Worm (Caenorhabditis elegans) whole organism, mixed stage, embryonic: ENCODE measurements around the gene C28H8.5.

Source experiments
- bed-3 ChIP-seq: fragments of 200-800 bp; sonication (Bioruptor generic); optimal IDR thresholded peaks from 3 replicates; lab custom pipeline; 2018; ENCODE audit warnings: mild to moderate bottlenecking, missing genetic modification characterization, moderate library complexity, missing compliant biosample characterization
- blmp-1 ChIP-seq: fragments of 150-350 bp; optimal IDR thresholded peaks from 2 replicates; lab custom pipeline; 2014; ENCODE audit warnings: missing biosample characterization, missing genetic modification characterization
- ceh-39 ChIP-seq: fragments of 150-350 bp; optimal IDR thresholded peaks from 2 replicates; lab custom pipeline; 2014; ENCODE audit warnings: missing biosample characterization, missing genetic modification characterization
- ceh-83 ChIP-seq: fragments of 200-800 bp; sonication (Bioruptor generic); optimal IDR thresholded peaks from 2 replicates; lab custom pipeline; 2018; ENCODE audit warnings: mild to moderate bottlenecking, missing genetic modification characterization, missing compliant biosample characterization
- ces-1 ChIP-seq: fragments of 150-350 bp; optimal IDR thresholded peaks from 2 replicates; lab custom pipeline; 2014; ENCODE audit warnings: missing biosample characterization, missing genetic modification reagents, missing genetic modification characterization
- cnd-1 ChIP-seq: fragments of 200-800 bp; sonication (Bioruptor generic); optimal IDR thresholded peaks from 2 replicates; lab custom pipeline; 2018; ENCODE audit warnings: mild to moderate bottlenecking, missing genetic modification characterization, missing compliant biosample characterization
- drap-1 ChIP-seq: fragments of 200-800 bp; sonication (Bioruptor generic); optimal IDR thresholded peaks from 3 replicates; lab custom pipeline; 2018; ENCODE audit warnings: mild to moderate bottlenecking, missing genetic modification characterization, missing compliant biosample characterization
- elt-1 ChIP-seq: sonication (generic microtip); optimal IDR thresholded peaks from 2 replicates; lab custom pipeline; 2017; ENCODE audit warnings: missing genetic modification characterization, mild to moderate bottlenecking, missing compliant biosample characterization, antibody characterized with exemption, moderate library complexity, borderline replicate concordance; ENCODE audit not compliant: insufficient read depth
- elt-3 ChIP-seq: fragments of 150-350 bp; optimal IDR thresholded peaks from 2 replicates; lab custom pipeline; 2014; ENCODE audit warnings: missing biosample characterization, missing genetic modification characterization
- ham-2 ChIP-seq: fragments of 200-800 bp; sonication (Bioruptor generic); optimal IDR thresholded peaks from 2 replicates; lab custom pipeline; 2018; ENCODE audit warnings: mild to moderate bottlenecking, missing genetic modification characterization, missing compliant biosample characterization
- hlh-1 ChIP-seq: fragments of 150-350 bp; optimal IDR thresholded peaks from 2 replicates; lab custom pipeline; 2014; ENCODE audit warnings: missing biosample characterization, missing genetic modification reagents, missing genetic modification characterization
- lin-13 ChIP-seq: fragments of 150-350 bp; optimal IDR thresholded peaks from 2 replicates; lab custom pipeline; 2014; ENCODE audit warnings: missing biosample characterization, missing genetic modification characterization
- lin-32 ChIP-seq: fragments of 200-800 bp; sonication (Bioruptor generic); optimal IDR thresholded peaks from 2 replicates; lab custom pipeline; 2018; ENCODE audit warnings: mild to moderate bottlenecking, missing genetic modification characterization, missing compliant biosample characterization
- lsy-2 ChIP-seq: fragments of 150-350 bp; optimal IDR thresholded peaks from 2 replicates; lab custom pipeline; 2014; ENCODE audit warnings: missing biosample characterization, missing genetic modification characterization
- mab-5 ChIP-seq: fragments of 150-350 bp; optimal IDR thresholded peaks from 2 replicates; lab custom pipeline; 2014; ENCODE audit warnings: missing biosample characterization, missing genetic modification characterization
- mep-1 ChIP-seq: fragments of 150-350 bp; optimal IDR thresholded peaks from 2 replicates; lab custom pipeline; 2017; ENCODE audit warnings: missing biosample characterization, missing genetic modification reagents, missing genetic modification characterization, inconsistent platforms
- mls-2 ChIP-seq: sonication (generic microtip); optimal IDR thresholded peaks from 2 replicates; lab custom pipeline; 2016; ENCODE audit warnings: mild to moderate bottlenecking, missing genetic modification characterization, moderate library complexity, missing compliant biosample characterization
- nhr-12 ChIP-seq: fragments of 150-350 bp; optimal IDR thresholded peaks from 2 replicates; lab custom pipeline; 2014; ENCODE audit warnings: missing biosample characterization, missing genetic modification characterization
- nhr-2 ChIP-seq: fragments of 150-350 bp; optimal IDR thresholded peaks from 2 replicates; lab custom pipeline; 2014; ENCODE audit warnings: missing biosample characterization, missing genetic modification characterization
- nhr-237 ChIP-seq: fragments of 150-350 bp; optimal IDR thresholded peaks from 2 replicates; lab custom pipeline; 2014; ENCODE audit warnings: missing biosample characterization, missing genetic modification characterization
- nhr-28 ChIP-seq: fragments of 150-350 bp; optimal IDR thresholded peaks from 2 replicates; lab custom pipeline; 2014; ENCODE audit warnings: missing biosample characterization, missing genetic modification characterization
- nhr-76 ChIP-seq: sonication (generic microtip); optimal IDR thresholded peaks from 2 replicates; lab custom pipeline; 2017; ENCODE audit warnings: missing biosample characterization, missing genetic modification characterization
- pha-4 ChIP-seq: fragments of 150-350 bp; optimal IDR thresholded peaks from 2 replicates; lab custom pipeline; 2018; ENCODE audit warnings: missing biosample characterization, missing genetic modification reagents, missing genetic modification characterization
- snpc-4 ChIP-seq: fragments of 150-350 bp; optimal IDR thresholded peaks from 2 replicates; lab custom pipeline; 2014; ENCODE audit warnings: missing biosample characterization, missing genetic modification characterization
- sptf-1 ChIP-seq: sonication (generic microtip); optimal IDR thresholded peaks from 2 replicates; lab custom pipeline; 2017; ENCODE audit warnings: mild to moderate bottlenecking, missing genetic modification characterization, moderate library complexity, missing compliant biosample characterization
- tbx-8 ChIP-seq: fragments of 200-800 bp; sonication (Bioruptor generic); optimal IDR thresholded peaks from 2 replicates; lab custom pipeline; 2018; ENCODE audit warnings: mild to moderate bottlenecking, missing genetic modification characterization, moderate library complexity, missing compliant biosample characterization
- unc-120 ChIP-seq: sonication (generic microtip); optimal IDR thresholded peaks from 2 replicates; lab custom pipeline; 2017; ENCODE audit warnings: missing genetic modification characterization, missing compliant biosample characterization; ENCODE audit not compliant: poor library complexity, severe bottlenecking
- unc-39 ChIP-seq: fragments of 150-350 bp; optimal IDR thresholded peaks from 2 replicates; lab custom pipeline; 2014; ENCODE audit warnings: missing biosample characterization, missing genetic modification characterization
- unc-62 ChIP-seq: fragments of 150-350 bp; optimal IDR thresholded peaks from 2 replicates; lab custom pipeline; 2014; ENCODE audit warnings: missing biosample characterization, missing genetic modification reagents, missing genetic modification characterization
- zip-8 ChIP-seq: fragments of 150-350 bp; optimal IDR thresholded peaks from 2 replicates; lab custom pipeline; 2014; ENCODE audit warnings: missing biosample characterization, missing genetic modification characterization
- ztf-11 ChIP-seq: fragments of 150-350 bp; optimal IDR thresholded peaks from 2 replicates; lab custom pipeline; 2014; ENCODE audit warnings: missing biosample characterization, missing genetic modification characterization

Gene C28H8.5

DNA sequence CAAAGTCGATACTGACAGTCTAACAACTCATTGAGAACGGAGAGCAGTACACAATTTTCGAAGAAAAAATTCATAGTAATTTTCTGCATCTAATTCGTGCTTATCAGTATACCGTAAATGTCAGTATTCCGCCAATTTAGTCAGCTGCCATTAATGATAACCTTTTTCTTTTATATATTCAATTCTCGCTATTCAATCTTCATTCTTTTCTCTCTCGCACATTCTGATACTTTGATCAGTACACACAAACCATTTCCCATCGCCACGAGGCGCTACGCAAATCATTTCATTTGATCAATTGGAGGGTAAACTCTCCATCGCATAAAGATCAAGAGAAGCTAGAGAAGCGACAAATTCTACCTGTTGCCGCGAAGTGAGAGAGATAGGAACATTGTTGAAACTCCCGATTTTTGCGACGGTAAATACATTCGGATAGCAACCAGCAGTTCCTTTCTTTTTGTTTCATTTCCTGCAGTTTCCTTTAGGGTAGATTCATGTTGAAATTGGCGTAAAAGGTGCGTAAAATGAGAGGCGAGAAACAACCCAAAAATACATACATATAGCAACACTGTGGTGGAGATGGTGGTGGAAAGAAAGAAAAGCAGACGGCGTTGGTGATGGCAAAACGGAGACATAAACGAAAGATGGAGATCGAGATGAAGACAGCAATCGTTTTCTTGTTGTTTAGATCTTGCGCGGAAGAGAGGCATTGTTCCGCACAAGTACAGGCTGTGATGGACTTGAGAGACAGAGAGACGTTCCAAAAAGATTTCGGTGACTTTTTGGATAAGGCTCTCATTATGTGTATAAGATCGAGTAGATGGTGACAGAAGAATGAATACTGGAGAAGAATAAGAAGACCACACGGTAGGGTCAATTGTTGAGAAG, 45.7 kb upstream of the C28H8.5 start:
- TF ChIP-seq mep-1 (peak; percentile 26), snpc-4 (no peak), elt-3 (peak; percentile 15), ces-1 (GFP tag; lab: Kevin White, UChicago) (no peak), elt-1 (tag; lab: Kevin White, UChicago) (peak; percentile 95), ceh-39 (tag; lab: Kevin White, UChicago) (no peak), ham-2 (GFP tag; lab: Kevin White, UChicago) (peak; percentile 48), hlh-1 (tag; lab: Kevin White, UChicago) (no peak), unc-62 (GFP tag; lab: Kevin White, UChicago) (no peak), drap-1 (GFP tag; lab: Kevin White, UChicago) (no peak), unc-120 (tag; lab: Kevin White, UChicago) (no peak)

DNA sequence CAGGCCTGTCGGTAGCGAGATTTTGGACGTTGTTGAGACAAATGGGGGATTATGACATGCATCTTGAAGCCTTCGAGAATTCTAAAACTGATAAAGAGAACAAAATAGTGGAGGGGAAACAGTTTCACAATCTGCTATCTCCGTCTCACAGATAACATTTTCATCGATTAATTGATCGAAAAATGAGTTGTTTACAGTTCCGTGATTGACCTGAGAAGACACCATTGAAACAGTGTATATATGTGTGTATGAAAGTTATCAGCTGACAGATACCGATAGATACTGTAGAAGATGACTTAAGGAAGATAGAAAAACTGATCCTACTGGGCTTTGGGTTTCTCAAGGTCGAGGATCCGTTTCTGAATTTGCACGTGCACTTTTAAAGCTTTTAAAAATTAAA, 45.0 kb upstream of the C28H8.5 start:
- TF ChIP-seq cnd-1 (tag; lab: Kevin White, UChicago) (no peak), unc-39 (no peak), elt-3 (peak; percentile 32), lsy-2 (tag; lab: Kevin White, UChicago) (no peak), zip-8 (tag; lab: Kevin White, UChicago) (no peak)
- TF ChIP-seq, all 35 proteins: peak for 1

ce11 chrIII:5839598-5839997, 44.5 kb upstream of the C28H8.5 start:
- TF ChIP-seq zip-8 (tag; lab: Kevin White, UChicago): no peak
- TF ChIP-seq ceh-39 (tag; lab: Kevin White, UChicago): no peak
- no peak for TF ChIP-seq lin-13 (tag; lab: Kevin White, UChicago)
- no peak for TF ChIP-seq ham-2 (GFP tag; lab: Kevin White, UChicago)
- no peak for TF ChIP-seq unc-120 (tag; lab: Kevin White, UChicago)
- TF ChIP-seq cnd-1 (tag; lab: Kevin White, UChicago): no peak
- TF ChIP-seq mls-2: no peak
- TF ChIP-seq mab-5 (tag; lab: Kevin White, UChicago): no peak
- TF ChIP-seq sptf-1: no peak
- no peak for TF ChIP-seq bed-3 (GFP tag; lab: Kevin White, UChicago)
- no peak for TF ChIP-seq drap-1 (GFP tag; lab: Kevin White, UChicago)
- no peak for TF ChIP-seq elt-3
- no peak for TF ChIP-seq tbx-8
- no peak for TF ChIP-seq nhr-2 (tag; lab: Kevin White, UChicago)
- no peak for TF ChIP-seq unc-62 (GFP tag; lab: Kevin White, UChicago)

DNA sequence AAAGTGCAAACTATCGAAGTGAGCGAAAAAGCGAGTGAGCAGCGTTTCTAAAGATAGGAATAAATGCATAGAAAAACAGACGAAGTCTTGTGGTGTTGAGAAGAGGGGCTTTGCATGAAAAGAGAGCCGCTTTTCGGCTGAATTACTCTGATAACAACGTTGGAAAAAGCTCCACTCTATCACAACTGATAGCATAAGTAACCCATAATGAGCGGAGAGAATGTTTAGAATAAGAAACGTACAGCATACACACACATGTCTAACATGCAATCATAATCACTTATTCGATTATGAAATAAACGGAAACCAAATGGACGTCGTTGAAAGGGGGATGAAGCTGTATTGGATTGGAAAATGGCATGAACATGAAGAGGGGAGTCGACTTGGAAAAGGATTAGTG, 43.8 kb upstream of the C28H8.5 start:
- no peak for TF ChIP-seq lin-13 (tag; lab: Kevin White, UChicago)
- TF ChIP-seq ces-1 (GFP tag; lab: Kevin White, UChicago): peak; percentile 27
- TF ChIP-seq tbx-8: no peak
- no peak for TF ChIP-seq unc-120 (tag; lab: Kevin White, UChicago)
- TF ChIP-seq, all 35 proteins: peak for 1

DNA sequence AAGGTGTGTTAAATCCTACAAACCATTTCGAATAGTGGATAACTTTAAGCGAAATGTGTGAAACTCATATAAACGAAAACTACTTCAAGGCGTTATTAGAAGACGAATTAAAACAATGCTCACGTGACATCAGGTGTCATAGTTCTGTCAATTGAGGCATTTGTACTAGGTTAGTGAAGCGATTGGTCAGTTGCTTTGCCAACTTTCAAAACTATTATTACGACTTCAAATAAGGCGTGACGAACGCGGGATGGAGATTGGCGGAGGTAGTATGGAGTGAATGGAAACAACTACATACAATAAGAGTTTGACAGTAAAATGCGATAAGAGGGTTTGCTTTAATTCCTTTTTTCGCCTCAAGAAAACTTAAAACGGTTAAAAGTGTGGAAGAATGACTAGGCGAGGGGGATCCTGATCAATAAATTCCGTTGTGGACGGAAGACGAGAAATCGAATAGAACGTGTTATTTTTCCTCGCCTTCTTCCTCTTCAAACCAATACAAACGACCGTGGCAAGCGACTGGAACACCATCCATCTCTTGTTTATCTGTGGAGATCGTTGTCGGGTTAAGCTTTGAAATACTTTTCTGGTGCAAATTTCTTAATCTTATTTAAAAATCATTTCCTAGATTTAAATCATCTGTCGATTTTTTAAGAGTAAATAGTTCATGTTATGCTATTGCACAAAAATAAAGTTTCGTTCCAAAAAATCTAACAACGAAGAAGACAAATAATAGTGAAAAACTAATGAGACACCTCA, 43.1 kb upstream of the C28H8.5 start:
- TF ChIP-seq nhr-12 (tag; lab: Kevin White, UChicago): no peak
- no peak for TF ChIP-seq nhr-28
- no peak for TF ChIP-seq lsy-2 (tag; lab: Kevin White, UChicago)
- TF ChIP-seq nhr-2 (tag; lab: Kevin White, UChicago): no peak
- no peak for TF ChIP-seq mab-5 (tag; lab: Kevin White, UChicago)
- TF ChIP-seq snpc-4: no peak
- no peak for TF ChIP-seq drap-1 (GFP tag; lab: Kevin White, UChicago)
- TF ChIP-seq mls-2: no peak
- no peak for TF ChIP-seq blmp-1
- TF ChIP-seq, all 35 proteins: peak for 0

- no peak for TF ChIP-seq ces-1 (GFP tag; lab: Kevin White, UChicago)
- no peak for TF ChIP-seq unc-62 (GFP tag; lab: Kevin White, UChicago)
- TF ChIP-seq bed-3 (GFP tag; lab: Kevin White, UChicago): no peak
- no peak for TF ChIP-seq nhr-12 (tag; lab: Kevin White, UChicago)
- no peak for TF ChIP-seq ztf-11 (tag; lab: Kevin White, UChicago)
- TF ChIP-seq mls-2: no peak
- TF ChIP-seq lin-32 (GFP tag; lab: Kevin White, UChicago): no peak
- TF ChIP-seq lin-13 (tag; lab: Kevin White, UChicago): no peak
- TF ChIP-seq sptf-1: no peak
- no peak for TF ChIP-seq mab-5 (tag; lab: Kevin White, UChicago)
- TF ChIP-seq mep-1: no peak
- no peak for TF ChIP-seq nhr-76 (tag; lab: Kevin White, UChicago)
- TF ChIP-seq pha-4 (tag; lab: Kevin White, UChicago): no peak
- no peak for TF ChIP-seq ceh-83 (GFP tag; lab: Kevin White, UChicago)
- TF ChIP-seq nhr-237 (tag; lab: Kevin White, UChicago): no peak
Observed at ce11 chrIII:5841676-5842075, 42.4 kb upstream of the C28H8.5 start.
